Fruit fly (Drosophila melanogaster) whole organism, embryonic: Measurements from ENCODE around the gene PGAP2.

Experiments
- Adf1 ChIP-seq: fragments of 200-800 bp; sonication (Bioruptor generic); IDR thresholded peaks from 2 replicates; pipeline ENCODE4 v1.3.6; 2022; ENCODE audit warnings: missing biosample characterization, missing genetic modification characterization
- B-H1 ChIP-seq: fragments of 200-800 bp; sonication (Bioruptor generic); IDR thresholded peaks from 3 replicates; pipeline ENCODE4 v1.3.6; 2022; ENCODE audit warnings: missing biosample characterization, missing genetic modification characterization
- CG10274 ChIP-seq: fragments of 200-800 bp; sonication (Bioruptor generic); optimal IDR thresholded peaks from 3 replicates; lab custom pipeline; 2017; ENCODE audit warnings: missing biosample characterization, mild to moderate bottlenecking, missing genetic modification characterization
- CG10565 ChIP-seq: fragments of 200-800 bp; sonication (Bioruptor generic); optimal IDR thresholded peaks from 3 replicates; lab custom pipeline; 2016; ENCODE audit warnings: missing biosample characterization, mild to moderate bottlenecking, missing genetic modification characterization
- CG11247 ChIP-seq: fragments of 200-800 bp; sonication (Bioruptor generic); IDR thresholded peaks from 2 replicates; pipeline ENCODE4 v1.3.6; 2022; ENCODE audit warnings: missing biosample characterization, missing genetic modification characterization
- CG12942 ChIP-seq: fragments of 200-800 bp; sonication (Bioruptor generic); optimal IDR thresholded peaks from 3 replicates; lab custom pipeline; 2016; ENCODE audit warnings: missing biosample characterization, missing genetic modification characterization
- CG13287 ChIP-seq: fragments of 200-800 bp; sonication (Bioruptor generic); IDR thresholded peaks from 2 replicates; pipeline ENCODE4 v1.3.6; 2022; ENCODE audit warnings: missing biosample characterization, missing genetic modification characterization; ENCODE audit not compliant: partially characterized antibody
- CG14860 ChIP-seq: fragments of 200-800 bp; sonication (Bioruptor generic); IDR thresholded peaks from 3 replicates; pipeline ENCODE4 v1.3.6; 2022; ENCODE audit warnings: missing biosample characterization, missing genetic modification characterization; ENCODE audit not compliant: partially characterized antibody
- CG15269 ChIP-seq: fragments of 200-800 bp; sonication (Bioruptor generic); optimal IDR thresholded peaks from 2 replicates; lab custom pipeline; 2018; ENCODE audit warnings: missing biosample characterization, mild to moderate bottlenecking, missing genetic modification characterization, moderate library complexity
- CG15479 ChIP-seq: fragments of 200-800 bp; sonication (Bioruptor generic); optimal IDR thresholded peaks from 3 replicates; lab custom pipeline; 2019; ENCODE audit warnings: missing biosample characterization, mild to moderate bottlenecking, missing genetic modification characterization, moderate library complexity
- CG1647 ChIP-seq: fragments of 200-800 bp; sonication (Bioruptor generic); optimal IDR thresholded peaks from 3 replicates; lab custom pipeline; 2016; ENCODE audit warnings: missing biosample characterization, missing genetic modification characterization
- CG1832 ChIP-seq: fragments of 200-800 bp; sonication (Bioruptor generic); optimal IDR thresholded peaks from 2 replicates; lab custom pipeline; 2017; ENCODE audit warnings: missing biosample characterization, mild to moderate bottlenecking, missing genetic modification characterization, inconsistent platforms
- CG2678 ChIP-seq: fragments of 200-800 bp; sonication (Bioruptor generic); optimal IDR thresholded peaks from 3 replicates; lab custom pipeline; 2019; ENCODE audit warnings: missing biosample characterization, mild to moderate bottlenecking, missing genetic modification characterization, moderate library complexity
- CG31365 ChIP-seq: fragments of 200-800 bp; sonication (Bioruptor generic); optimal IDR thresholded peaks from 2 replicates; lab custom pipeline; 2018; ENCODE audit warnings: missing biosample characterization, mild to moderate bottlenecking, missing genetic modification characterization
- CG31441 ChIP-seq: fragments of 200-800 bp; sonication (Bioruptor generic); IDR thresholded peaks from 2 replicates; pipeline ENCODE4 v1.3.6; 2022; ENCODE audit warnings: missing biosample characterization, missing genetic modification characterization
- CG32767 ChIP-seq: fragments of 200-800 bp; sonication (Bioruptor generic); IDR thresholded peaks from 2 replicates; pipeline ENCODE4 v1.3.6; 2022; ENCODE audit warnings: missing biosample characterization, missing genetic modification characterization
- CG33557 ChIP-seq: fragments of 200-800 bp; sonication (Bioruptor generic); optimal IDR thresholded peaks from 2 replicates; lab custom pipeline; 2019; ENCODE audit warnings: missing biosample characterization, mild to moderate bottlenecking, missing genetic modification characterization, moderate library complexity
- CG3407 ChIP-seq: fragments of 200-800 bp; sonication (Bioruptor generic); optimal IDR thresholded peaks from 2 replicates; lab custom pipeline; 2018; ENCODE audit warnings: missing biosample characterization, mild to moderate bottlenecking, missing genetic modification characterization
- CG34422 ChIP-seq: fragments of 200-800 bp; sonication (Bioruptor generic); IDR thresholded peaks from 3 replicates; pipeline ENCODE4 v1.3.6; 2022; ENCODE audit warnings: missing biosample characterization, missing genetic modification characterization
- CG4820 ChIP-seq: fragments of 200-800 bp; sonication (Bioruptor generic); optimal IDR thresholded peaks from 3 replicates; lab custom pipeline; 2016; ENCODE audit warnings: missing biosample characterization, missing genetic modification characterization
- CG6254 ChIP-seq: fragments of 200-800 bp; sonication (Bioruptor generic); optimal IDR thresholded peaks from 3 replicates; lab custom pipeline; 2017; ENCODE audit warnings: mild to moderate bottlenecking, missing biosample characterization, missing genetic modification reagents, missing genetic modification characterization
- CG8924 ChIP-seq: fragments of 200-800 bp; optimal IDR thresholded peaks from 3 replicates; lab custom pipeline; 2019; ENCODE audit warnings: missing biosample characterization, mild to moderate bottlenecking, missing genetic modification characterization, moderate library complexity
- Hr39 ChIP-seq: fragments of >200 bp; optimal IDR thresholded peaks from 2 replicates; lab custom pipeline; 2017
- Max ChIP-seq: fragments of 200-800 bp; sonication (Bioruptor generic); optimal IDR thresholded peaks from 2 replicates; lab custom pipeline; 2016; ENCODE audit warnings: missing biosample characterization, mild to moderate bottlenecking, missing genetic modification characterization
- Med ChIP-seq: fragments of 200-800 bp; sonication (Bioruptor generic); peaks from one replicate; lab custom pipeline; 2016; ENCODE audit warnings: missing biosample characterization, missing genetic modification characterization, mild to moderate bottlenecking, inconsistent platforms, moderate library complexity
- Opbp ChIP-seq: fragments of 200-800 bp; sonication (Bioruptor generic); IDR thresholded peaks from 3 replicates; pipeline ENCODE4 v1.3.6; 2022; ENCODE audit warnings: missing biosample characterization, missing genetic modification characterization; ENCODE audit not compliant: partially characterized antibody
- Taf1 ChIP-seq: fragments of 200-800 bp; sonication (Bioruptor generic); IDR thresholded peaks from 2 replicates; pipeline ENCODE4 v1.3.6; 2022; ENCODE audit warnings: missing biosample characterization, missing genetic modification characterization
- az2 ChIP-seq: fragments of 200-800 bp; sonication (Bioruptor generic); optimal IDR thresholded peaks from 3 replicates; lab custom pipeline; 2016; ENCODE audit warnings: missing biosample characterization, missing genetic modification characterization
- cato ChIP-seq: fragments of 200-800 bp; sonication (Bioruptor generic); optimal IDR thresholded peaks from 2 replicates; lab custom pipeline; 2016; ENCODE audit warnings: missing biosample characterization, missing genetic modification characterization, borderline replicate concordance
- chif ChIP-seq, 2 experiments: fragments of 200-800 bp; sonication (Bioruptor generic); optimal IDR thresholded peaks; 3 replicates each; lab custom pipeline; 2016; ENCODE audit warnings: missing biosample characterization in 2 of 2, missing genetic modification characterization in 2 of 2
- da ChIP-seq: fragments of 200-800 bp; sonication (Bioruptor generic); optimal IDR thresholded peaks from 2 replicates; lab custom pipeline; 2016; ENCODE audit warnings: missing biosample characterization, missing genetic modification characterization
- dimm ChIP-seq: fragments of 200-800 bp; sonication (Bioruptor generic); IDR thresholded peaks from 2 replicates; pipeline ENCODE4 v1.3.6; 2022; ENCODE audit warnings: missing biosample characterization, missing genetic modification characterization
- disco-r ChIP-seq: fragments of 200-800 bp; sonication (Bioruptor generic); optimal IDR thresholded peaks from 2 replicates; lab custom pipeline; 2016; ENCODE audit warnings: missing biosample characterization, missing genetic modification characterization
- ems ChIP-seq: fragments of 200-800 bp; sonication (Bioruptor generic); optimal IDR thresholded peaks from 3 replicates; lab custom pipeline; 2016; ENCODE audit warnings: missing biosample characterization, missing genetic modification characterization
- gcm ChIP-seq: fragments of 200-800 bp; sonication (Bioruptor generic); optimal IDR thresholded peaks from 2 replicates; lab custom pipeline; 2019; ENCODE audit warnings: missing biosample characterization, mild to moderate bottlenecking, missing genetic modification characterization, moderate library complexity
- gfzf ChIP-seq: fragments of 200-800 bp; sonication (Bioruptor generic); optimal IDR thresholded peaks from 2 replicates; lab custom pipeline; 2016; ENCODE audit warnings: missing biosample characterization, mild to moderate bottlenecking, missing genetic modification characterization, moderate library complexity
- gsb ChIP-seq: fragments of 200-800 bp; sonication (Bioruptor generic); IDR thresholded peaks from 2 replicates; pipeline ENCODE4 v1.3.6; 2022; ENCODE audit warnings: missing biosample characterization, missing genetic modification characterization
- hkb ChIP-seq, 2 experiments: fragments of 200-800 bp in 1 of 2; fragments of >200 bp in 1 of 2; sonication (Bioruptor generic) in 1 of 2; IDR thresholded peaks in 1 of 2; optimal IDR thresholded peaks in 1 of 2; 2 replicates each; pipeline versions ENCODE4 v1.3.6 to Lab custom; 2017 to 2022; ENCODE audit warnings: missing biosample characterization in 1 of 2, missing genetic modification characterization in 1 of 2
- psq ChIP-seq: fragments of 200-800 bp; sonication (Bioruptor generic); optimal IDR thresholded peaks from 2 replicates; lab custom pipeline; 2017; ENCODE audit warnings: missing biosample characterization, missing genetic modification characterization
- rib ChIP-seq: fragments of 200-800 bp; sonication (Bioruptor generic); IDR thresholded peaks from 2 replicates; pipeline ENCODE4 v1.3.6; 2022; ENCODE audit warnings: missing biosample characterization, missing genetic modification characterization
- sc ChIP-seq, 3 experiments: fragments of >200 bp in 2 of 3; fragments of 200-800 bp in 1 of 3; sonication (Bioruptor generic) in 1 of 3; optimal IDR thresholded peaks; 2 replicates in 2 of 3; 3 replicates in 1 of 3; lab custom pipeline; 2017; ENCODE audit warnings: mild to moderate bottlenecking in 1 of 3, missing biosample characterization in 1 of 3, missing genetic modification characterization in 1 of 3, missing genetic modification reagents in 1 of 3
- sd ChIP-seq: fragments of 200-800 bp; sonication (Bioruptor generic); optimal IDR thresholded peaks from 3 replicates; lab custom pipeline; 2018; ENCODE audit warnings: missing biosample characterization, mild to moderate bottlenecking, missing genetic modification characterization, moderate library complexity
- shn ChIP-seq: fragments of 200-800 bp; sonication (Bioruptor generic); optimal IDR thresholded peaks from 3 replicates; lab custom pipeline; 2016; ENCODE audit warnings: missing biosample characterization, missing genetic modification characterization
- slou ChIP-seq: fragments of 200-800 bp; sonication (Bioruptor generic); optimal IDR thresholded peaks from 3 replicates; lab custom pipeline; 2016; ENCODE audit warnings: missing biosample characterization, missing genetic modification characterization
- stc ChIP-seq: fragments of 200-800 bp; sonication (Bioruptor generic); IDR thresholded peaks from 2 replicates; pipeline ENCODE4 v1.3.6; 2022; ENCODE audit warnings: missing biosample characterization, missing genetic modification characterization
- tx ChIP-seq: fragments of 200-800 bp; sonication (Bioruptor generic); optimal IDR thresholded peaks from 2 replicates; lab custom pipeline; 2016; ENCODE audit warnings: missing biosample characterization, missing genetic modification characterization
- unc-4 ChIP-seq: fragments of 200-800 bp; sonication (Bioruptor generic); IDR thresholded peaks from 2 replicates; pipeline ENCODE4 v1.3.6; 2022; ENCODE audit warnings: missing biosample characterization, missing genetic modification characterization; ENCODE audit not compliant: partially characterized antibody
- zf30C ChIP-seq: fragments of 200-800 bp; sonication (Bioruptor generic); optimal IDR thresholded peaks from 3 replicates; lab custom pipeline; 2018; ENCODE audit warnings: missing biosample characterization, mild to moderate bottlenecking, missing genetic modification characterization

Gene PGAP2

dm6 chr2L:856690-857488, 37.6 kb upstream of the PGAP2 start:
- TF ChIP-seq CG1832 (GFP tag; lab: Kevin White, UChicago): no peak
- peak; percentile 78 for TF ChIP-seq CG4820 (GFP tag; lab: Kevin White, UChicago)
- peak; percentile 53 to 79 for TF ChIP-seq chif (GFP tag; optimal IDR thresholded peaks at IDR 0.05; lab: Kevin White, UChicago)
- TF ChIP-seq CG31441 (GFP tag; lab: Robert Waterston, UW): peak; percentile 65
- TF ChIP-seq Adf1 (GFP tag; lab: Robert Waterston, UW): no peak
- peak; percentile 47 for TF ChIP-seq CG12942 (GFP tag; lab: Kevin White, UChicago)
- no peak for TF ChIP-seq gsb (GFP tag; lab: Robert Waterston, UW)
- peak; percentile 73 for TF ChIP-seq B-H1 (GFP tag; lab: Robert Waterston, UW)
- TF ChIP-seq gcm (GFP tag; lab: Kevin White, UChicago): peak; percentile 78
- peak; percentile 45 for TF ChIP-seq CG1647 (GFP tag; lab: Kevin White, UChicago)
- peak; percentile 27; the same call in 1 of the 2 replicates for TF ChIP-seq rib
- TF ChIP-seq CG10274 (GFP tag; lab: Kevin White, UChicago): peak; percentile 29
- peak; percentile 72 for TF ChIP-seq CG32767 (GFP tag; lab: Robert Waterston, UW)
- peak; percentile 70 for TF ChIP-seq CG15269
- peak; percentile 82 for TF ChIP-seq CG8924 (tag; lab: Kevin White, UChicago)
- TF ChIP-seq CG33557: peak; percentile 8
- no peak for TF ChIP-seq CG15479 (GFP tag; lab: Kevin White, UChicago)
- TF ChIP-seq slou: no peak
- peak; percentile 84 for TF ChIP-seq CG2678 (tag; lab: Kevin White, UChicago)
- peak; percentile 46 for TF ChIP-seq cato (GFP tag; lab: Kevin White, UChicago)
- TF ChIP-seq CG34422: peak; percentile 83
- TF ChIP-seq CG3407 (GFP tag; lab: Kevin White, UChicago): peak; percentile 71
- TF ChIP-seq stc: peak; percentile 89
- TF ChIP-seq hkb (optimal IDR thresholded peaks at IDR 0.05; lab: Kevin White, UChicago): no peak
- TF ChIP-seq hkb (GFP tag; IDR thresholded peaks at IDR 0.05; lab: Robert Waterston, UW): peak; percentile 90
- TF ChIP-seq CG11247: peak; percentile 50; the same call in 1 of the 2 replicates
- TF ChIP-seq tx (GFP tag; lab: Kevin White, UChicago): peak; percentile 46
- TF ChIP-seq disco-r (GFP tag; lab: Kevin White, UChicago): peak; percentile 5
- peak; percentile 96 for TF ChIP-seq Med (GFP tag; lab: Kevin White, UChicago)
- no peak for TF ChIP-seq zf30C (GFP tag; lab: Kevin White, UChicago)
- peak; percentile 47 for TF ChIP-seq shn (GFP tag; lab: Kevin White, UChicago)
- TF ChIP-seq sd (tag; lab: Kevin White, UChicago): peak; percentile 21
- peak; percentile 24 for TF ChIP-seq CG31365
- no peak for TF ChIP-seq da (GFP tag; lab: Kevin White, UChicago)
- peak; percentile 73 for TF ChIP-seq az2 (GFP tag; lab: Kevin White, UChicago)
- TF ChIP-seq Opbp: no peak
- no peak for TF ChIP-seq Hr39 (lab: Kevin White, UChicago)
- TF ChIP-seq CG10565 (GFP tag; lab: Kevin White, UChicago): peak; percentile 12
- no peak for TF ChIP-seq psq (GFP tag; lab: Kevin White, UChicago)
- peak; percentile 56 for TF ChIP-seq ems
- peak; percentile 53; the same call in 1 of the 2 replicates for TF ChIP-seq Taf1 (GFP tag; lab: Robert Waterston, UW)
- TF ChIP-seq CG13287 (GFP tag; lab: Robert Waterston, UW): no peak
- TF ChIP-seq CG14860: no peak
- no peak for TF ChIP-seq sc (optimal IDR thresholded peaks at IDR 0.05; lab: Kevin White, UChicago)
- peak; percentile 62 for TF ChIP-seq sc (GFP tag; optimal IDR thresholded peaks at IDR 0.05; lab: Kevin White, UChicago)
- TF ChIP-seq Max (GFP tag; lab: Kevin White, UChicago): peak; percentile 65
- peak; percentile 79 for TF ChIP-seq CG6254
- TF ChIP-seq unc-4: no peak
- TF ChIP-seq gfzf (GFP tag; lab: Kevin White, UChicago): no peak
- peak; percentile 56 for TF ChIP-seq dimm (GFP tag; lab: Robert Waterston, UW)
